Worm (Caenorhabditis elegans) whole organism, L4/young adult: ENCODE measurements around the gene C25H3.17.

ENCODE experiments used
- W03F9.2 ChIP-seq: fragments of 150-350 bp; optimal IDR thresholded peaks from 2 replicates; lab custom pipeline; 2014; ENCODE audit warnings: missing biosample characterization, missing genetic modification characterization
- him-1 ChIP-seq: sonication (generic microtip); optimal IDR thresholded peaks from 2 replicates; lab custom pipeline; 2016; ENCODE audit warnings: missing genotype, missing genetic modification reagents, missing genetic modification characterization, missing compliant biosample characterization

DNA sequence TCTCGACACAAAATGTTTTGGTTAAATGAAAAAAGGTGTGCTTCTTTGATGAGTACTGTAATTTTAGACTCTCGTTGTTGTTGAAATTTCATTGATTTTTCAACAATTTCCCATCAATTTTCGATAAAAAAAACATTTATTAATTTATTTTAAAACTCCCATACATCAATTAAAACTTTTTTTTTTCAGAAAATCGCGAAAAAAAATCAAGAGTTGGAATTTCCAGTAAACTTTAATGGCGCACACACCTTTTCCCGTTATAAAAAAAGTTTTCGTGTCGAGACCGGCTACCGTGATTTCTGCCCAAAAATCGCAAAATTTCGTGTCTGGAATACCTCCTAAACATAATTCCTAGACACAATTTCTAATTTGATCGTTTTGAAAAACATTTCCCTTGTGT lies 25.3 kb upstream of the C25H3.17 start, which contains the start of gene C25H3.14:
- no peak for TF ChIP-seq him-1 (tag; lab: Kevin White, UChicago)
- no peak for TF ChIP-seq W03F9.2 (tag; lab: Kevin White, UChicago)
